Worm (Caenorhabditis elegans): ENCODE measurements around the gene F26F2.7.

F26F2.7 gene

ce11 chrV:20574872-20575271 lies 5.9 kb upstream of the F26F2.7 start:
- TF ChIP-seq nhr-6 (tag; optimal IDR thresholded peaks at IDR 0.05) (no peak), unc-62 (GFP tag; optimal IDR thresholded peaks at IDR 0.05 in 1 of 2) (peak in 1 of 2 experiments; percentile 97), unc-62 (tag; optimal IDR thresholded peaks at IDR 0.05) (no peak)

ce11 chrV:20579534-20579933 lies 1.3 kb upstream of the F26F2.7 start, which contains the start of gene F26F2.8:
TSS of gene F26F2.8 (plus strand) at chrV:20579546.
- no peak for TF ChIP-seq set-16 (GFP tag; IDR thresholded peaks at IDR 0.05)
- TF ChIP-seq aha-1 (tag), result peak; percentile 90

- TF ChIP-seq ZK546.5 (tag; optimal IDR thresholded peaks at IDR 0.05) (no peak), attf-4 (tag; optimal IDR thresholded peaks at IDR 0.05) (no peak), D1046.2 (GFP tag; IDR thresholded peaks at IDR 0.05) (no peak), duxl-1 (tag; optimal IDR thresholded peaks at IDR 0.05; ENCODE audit: poor library complexity) (no peak), nhr-10 (tag; optimal IDR thresholded peaks at IDR 0.05) (no peak), zag-1 (tag; optimal IDR thresholded peaks at IDR 0.05) (no peak), lin-29 (GFP tag; IDR thresholded peaks at IDR 0.05) (no peak), T20F7.1 (GFP tag; optimal IDR thresholded peaks at IDR 0.05) (no peak), egl-27 (tag; optimal IDR thresholded peaks at IDR 0.05) (no peak), Y5F2A.4 (GFP tag; optimal IDR thresholded peaks at IDR 0.05) (no peak), F44E2.7 (GFP tag; IDR thresholded peaks at IDR 0.05) (no peak), zip-11 (GFP tag; IDR thresholded peaks at IDR 0.05) (no peak), mxl-2 (GFP tag; conservative IDR thresholded peaks at IDR 0.05) (no peak), lin-39 (tag; optimal IDR thresholded peaks at IDR 0.05) (no peak)
These were observed 14.0 kb downstream of the F26F2.7 start, which contains the start of gene F26F2.10 for ce11 chrV:20594746-20595145. TSS of gene F26F2.10 (minus strand) at chrV:20594846.

- TF ChIP-seq nhr-77 (tag; optimal IDR thresholded peaks at IDR 0.05) (no peak), T26A8.4 (GFP tag; IDR thresholded peaks at IDR 0.05) (no peak), Y48G9A.11 (GFP tag; IDR thresholded peaks at IDR 0.05) (no peak), F37D6.2 (tag; optimal IDR thresholded peaks at IDR 0.05) (no peak), aly-2 (tag; optimal IDR thresholded peaks at IDR 0.05) (no peak)
These were observed 14.9 kb downstream of the F26F2.7 start, which contains the start of gene F26F2.11 for ce11 chrV:20595653-20596052. TSS of gene F26F2.11 (minus strand) at chrV:20595753.

ce11 chrV:20597076-20597475 lies 16.3 kb downstream of the F26F2.7 start, which contains the start of gene F46B3.1:
TSS of gene F46B3.1 (minus strand) at chrV:20597176.
- no peak for TF ChIP-seq ces-1 (GFP tag; optimal IDR thresholded peaks at IDR 0.05)

ce11 chrV:20599795-20600194 lies 19.0 kb downstream of the F26F2.7 start, which contains the start of gene col-163:
TSS of gene col-163 (plus strand) at chrV:20600095.
- TF ChIP-seq nhr-28 (tag; optimal IDR thresholded peaks at IDR 0.05) (no peak), rbr-2 (tag; optimal IDR thresholded peaks at IDR 0.05) (no peak), lin-38 (GFP tag; IDR thresholded peaks at IDR 0.05) (no peak), zfp-2 (tag; optimal IDR thresholded peaks at IDR 0.05) (no peak), attf-4 (tag; optimal IDR thresholded peaks at IDR 0.05) (no peak), unc-62 (GFP tag; optimal IDR thresholded peaks at IDR 0.05 in 1 of 2) (no peak), unc-62 (tag; optimal IDR thresholded peaks at IDR 0.05) (no peak), daf-16 (GFP tag; optimal IDR thresholded peaks at IDR 0.05) (no peak), daf-16 (tag; optimal IDR thresholded peaks at IDR 0.05) (no peak)

- TF ChIP-seq F44E2.7 (GFP tag; IDR thresholded peaks at IDR 0.05) (0 out of 2 replicates have a peak, but pooled peaks have one; percentile 31), dve-1 (tag; optimal IDR thresholded peaks at IDR 0.05; ENCODE audit: insufficient read depth) (no peak), set-16 (GFP tag; IDR thresholded peaks at IDR 0.05) (peak; percentile 76; the same call in 1 of the 2 replicates)
These were observed 19.9 kb downstream of the F26F2.7 start for ce11 chrV:20600704-20601103.
